Worm (Caenorhabditis elegans): Measurements from ENCODE around the gene F08G2.7.

The F08G2.7 gene

DNA sequence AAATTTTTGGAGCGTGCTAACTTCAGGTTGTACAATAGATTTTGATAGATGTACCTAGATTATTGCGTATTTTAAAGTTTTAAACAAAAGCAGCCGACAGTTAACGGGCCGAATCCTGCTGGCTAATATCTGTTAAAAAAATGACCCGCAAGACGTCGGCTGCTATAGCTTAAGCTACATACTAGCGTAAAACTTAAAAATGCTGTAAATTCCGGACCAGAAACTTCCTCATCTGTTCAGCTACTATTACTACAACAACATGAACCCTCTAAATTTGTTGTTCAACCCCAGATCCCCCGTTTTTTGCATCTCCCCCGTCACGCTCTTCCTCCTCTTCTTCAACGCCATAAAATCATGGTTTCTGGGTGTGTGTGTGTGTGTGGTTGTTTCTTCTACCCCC is 54.1 kb downstream of the F08G2.7 start:
- TF ChIP-seq hmbx-1 (tag; optimal IDR thresholded peaks at IDR 0.05) (no peak), sea-1 (GFP tag; conservative IDR thresholded peaks at IDR 0.05) (no peak), tra-4 (tag; optimal IDR thresholded peaks at IDR 0.05) (no peak), hmg-4 (GFP tag; optimal IDR thresholded peaks at IDR 0.05) (no peak), tbx-37 (GFP tag; conservative IDR thresholded peaks at IDR 0.05) (no peak), hnd-1 (tag; optimal IDR thresholded peaks at IDR 0.05) (no peak), ama-1 (optimal IDR thresholded peaks at IDR 0.05) (no peak)
